Worm (Caenorhabditis elegans) whole organism, L4 larva: ENCODE results near the gene nep-3.

ENCODE experiments used
- F37D6.2 ChIP-seq: sonication (generic microtip); optimal IDR thresholded peaks from 2 replicates; lab custom pipeline; 2016; ENCODE audit warnings: mild to moderate bottlenecking, missing genetic modification characterization, missing compliant biosample characterization
- T20F7.1 ChIP-seq: fragments of 200-800 bp; sonication (Bioruptor generic); optimal IDR thresholded peaks from 2 replicates; lab custom pipeline; 2018; ENCODE audit warnings: mild to moderate bottlenecking, missing genetic modification characterization, missing compliant biosample characterization
- Y5F2A.4 ChIP-seq: fragments of 200-800 bp; sonication (Bioruptor generic); optimal IDR thresholded peaks from 2 replicates; lab custom pipeline; 2018; ENCODE audit warnings: mild to moderate bottlenecking, missing genetic modification characterization, missing compliant biosample characterization
- Y75B8A.6 ChIP-seq: fragments of 200-800 bp; sonication (Bioruptor generic); IDR thresholded peaks from 2 replicates; pipeline ENCODE4 v1.3.6; 2022; ENCODE audit warnings: missing genetic modification reagents, missing genetic modification characterization, missing compliant biosample characterization
- aha-1 ChIP-seq: fragments of 150-350 bp; peaks from one replicate; lab custom pipeline; 2014; ENCODE audit warnings: missing biosample characterization, missing genetic modification characterization
- aly-2 ChIP-seq: sonication (generic microtip); optimal IDR thresholded peaks from 2 replicates; lab custom pipeline; 2018; ENCODE audit warnings: missing biosample characterization, missing genetic modification characterization
- ama-1 ChIP-seq: fragments of 150-350 bp; optimal IDR thresholded peaks from 2 replicates; lab custom pipeline; 2014; ENCODE audit warnings: inconsistent platforms, mixed read lengths
- arid-1 ChIP-seq: fragments of 200-800 bp; sonication (Bioruptor generic); conservative IDR thresholded peaks from 2 replicates; pipeline ENCODE4 v1.3.6; 2022; ENCODE audit warnings: missing genetic modification reagents, missing genetic modification characterization, missing compliant biosample characterization
- ceh-20 ChIP-seq: fragments of 200-800 bp; sonication (Bioruptor generic); IDR thresholded peaks from 2 replicates; pipeline ENCODE4 v1.3.6; 2022; ENCODE audit warnings: missing genetic modification reagents, missing genetic modification characterization, missing compliant biosample characterization
- ceh-28 ChIP-seq: fragments of 150-350 bp; optimal IDR thresholded peaks from 2 replicates; lab custom pipeline; 2014; ENCODE audit warnings: missing biosample characterization, missing genetic modification reagents, missing genetic modification characterization
- ceh-62 ChIP-seq: sonication (generic microtip); optimal IDR thresholded peaks from 2 replicates; lab custom pipeline; 2017; ENCODE audit warnings: missing biosample characterization, missing genetic modification characterization
- ctbp-1 ChIP-seq: fragments of 200-800 bp; sonication (Bioruptor generic); IDR thresholded peaks from 2 replicates; pipeline ENCODE4 v1.3.6; 2022; ENCODE audit warnings: missing genetic modification reagents, missing genetic modification characterization, missing compliant biosample characterization
- daf-8 ChIP-seq: fragments of 200-800 bp; sonication (Bioruptor generic); IDR thresholded peaks from 2 replicates; pipeline ENCODE4 v1.3.6; 2022; ENCODE audit warnings: missing genetic modification characterization, missing compliant biosample characterization
- dmd-8 ChIP-seq: fragments of 200-800 bp; sonication (Bioruptor generic); IDR thresholded peaks from 2 replicates; pipeline ENCODE4 v1.3.6; 2022; ENCODE audit warnings: missing genetic modification characterization, missing compliant biosample characterization
- dpl-1 ChIP-seq: fragments of 150-350 bp; optimal IDR thresholded peaks from 2 replicates; lab custom pipeline; 2014; ENCODE audit warnings: missing biosample characterization, missing genetic modification reagents, missing genetic modification characterization
- gei-8 ChIP-seq: fragments of 200-800 bp; sonication (Bioruptor generic); optimal IDR thresholded peaks from 2 replicates; lab custom pipeline; 2018; ENCODE audit warnings: mild to moderate bottlenecking, missing genetic modification characterization, missing compliant biosample characterization
- hif-1 ChIP-seq, 2 experiments: sonication (generic microtip); optimal IDR thresholded peaks; 2 replicates each; lab custom pipeline; 2016 to 2017; ENCODE audit warnings: missing compliant biosample characterization in 2 of 2, missing genetic modification characterization in 2 of 2, missing genetic modification reagents in 2 of 2, missing genotype in 2 of 2, mild to moderate bottlenecking in 1 of 2
- hlh-30 ChIP-seq: sonication (generic microtip); optimal IDR thresholded peaks from 2 replicates; lab custom pipeline; 2017; ENCODE audit warnings: antibody characterized with exemption, mild to moderate bottlenecking, missing genetic modification characterization, missing compliant biosample characterization; ENCODE audit not compliant: insufficient read depth
- lin-13 ChIP-seq: fragments of 150-350 bp; optimal IDR thresholded peaks from 2 replicates; lab custom pipeline; 2014; ENCODE audit warnings: missing biosample characterization, missing genetic modification reagents, missing genetic modification characterization
- lin-29 ChIP-seq: fragments of 200-800 bp; sonication (Bioruptor generic); IDR thresholded peaks from 2 replicates; pipeline ENCODE4 v1.3.6; 2022; ENCODE audit warnings: missing genetic modification reagents, missing genetic modification characterization, missing compliant biosample characterization
- mes-2 ChIP-seq: sonication (generic microtip); optimal IDR thresholded peaks from 2 replicates; lab custom pipeline; 2016; ENCODE audit warnings: missing genotype, mild to moderate bottlenecking, missing genetic modification characterization, missing compliant biosample characterization; ENCODE audit not compliant: poor library complexity, severe bottlenecking
- mxl-2 ChIP-seq: fragments of 200-800 bp; sonication (Bioruptor generic); conservative IDR thresholded peaks from 2 replicates; pipeline ENCODE4 v1.3.6; 2022; ENCODE audit warnings: missing genetic modification reagents, missing genetic modification characterization, missing compliant biosample characterization
- nhr-102 ChIP-seq: sonication (generic microtip); optimal IDR thresholded peaks from 2 replicates; lab custom pipeline; 2016; ENCODE audit warnings: mild to moderate bottlenecking, missing genetic modification characterization, moderate library complexity, missing compliant biosample characterization
- nhr-28 ChIP-seq: fragments of 150-350 bp; optimal IDR thresholded peaks from 2 replicates; lab custom pipeline; 2014; ENCODE audit warnings: missing biosample characterization, missing genetic modification characterization
- nhr-41 ChIP-seq: fragments of 200-800 bp; sonication (Bioruptor generic); IDR thresholded peaks from 2 replicates; pipeline ENCODE4 v1.3.6; 2022; ENCODE audit warnings: missing genetic modification reagents, missing genetic modification characterization, missing compliant biosample characterization
- nhr-6 ChIP-seq: fragments of 150-350 bp; optimal IDR thresholded peaks from 2 replicates; lab custom pipeline; 2014; ENCODE audit warnings: missing biosample characterization, missing genetic modification characterization
- nhr-77 ChIP-seq: fragments of 150-350 bp; optimal IDR thresholded peaks from 2 replicates; lab custom pipeline; 2014; ENCODE audit warnings: missing biosample characterization, missing genetic modification characterization
- pha-4 ChIP-seq, 2 experiments: fragments of 150-350 bp in 1 of 2; fragments of 200-800 bp in 1 of 2; sonication (Bioruptor generic) in 1 of 2; IDR thresholded peaks in 1 of 2; optimal IDR thresholded peaks in 1 of 2; 2 replicates each; pipeline versions ENCODE4 v1.3.6 to Lab custom; 2014 to 2022; ENCODE audit warnings: missing genetic modification characterization in 2 of 2, missing genetic modification reagents in 2 of 2, missing biosample characterization in 1 of 2, missing compliant biosample characterization in 1 of 2
- sdz-12 ChIP-seq: fragments of 200-800 bp; sonication (Bioruptor generic); optimal IDR thresholded peaks from 2 replicates; lab custom pipeline; 2018; ENCODE audit warnings: mild to moderate bottlenecking, missing genetic modification characterization, missing compliant biosample characterization
- set-16 ChIP-seq: fragments of 200-800 bp; sonication (Bioruptor generic); IDR thresholded peaks from 2 replicates; pipeline ENCODE4 v1.3.6; 2022; ENCODE audit warnings: missing genetic modification reagents, missing genetic modification characterization, missing compliant biosample characterization
- snpc-1.2 ChIP-seq: fragments of 200-800 bp; sonication (Bioruptor generic); IDR thresholded peaks from 2 replicates; pipeline ENCODE4 v1.3.6; 2022; ENCODE audit warnings: missing genetic modification reagents, missing genetic modification characterization, missing compliant biosample characterization
- spr-3 ChIP-seq: fragments of 200-800 bp; sonication (Bioruptor generic); optimal IDR thresholded peaks from 2 replicates; lab custom pipeline; 2018; ENCODE audit warnings: mild to moderate bottlenecking, missing genetic modification characterization, missing compliant biosample characterization
- tra-1 ChIP-seq: fragments of 200-800 bp; sonication (Bioruptor generic); IDR thresholded peaks from 2 replicates; pipeline ENCODE4 v1.3.6; 2022; ENCODE audit warnings: missing genetic modification reagents, missing genetic modification characterization, missing compliant biosample characterization
- unc-62 ChIP-seq, 3 experiments: fragments of 150-350 bp in 1 of 3; sonication (generic microtip); optimal IDR thresholded peaks in 2 of 3; peaks in 1 of 3; 1 replicate in 1 of 3; 2 replicates in 2 of 3; lab custom pipeline; 2014 to 2017; ENCODE audit warnings: missing biosample characterization in 3 of 3, missing genetic modification characterization in 3 of 3, missing genetic modification reagents in 3 of 3, missing genotype in 1 of 3
- zfp-2 ChIP-seq: sonication (generic microtip); optimal IDR thresholded peaks from 2 replicates; lab custom pipeline; 2016; ENCODE audit warnings: mild to moderate bottlenecking, missing genetic modification characterization, missing compliant biosample characterization

nep-3 gene

DNA sequence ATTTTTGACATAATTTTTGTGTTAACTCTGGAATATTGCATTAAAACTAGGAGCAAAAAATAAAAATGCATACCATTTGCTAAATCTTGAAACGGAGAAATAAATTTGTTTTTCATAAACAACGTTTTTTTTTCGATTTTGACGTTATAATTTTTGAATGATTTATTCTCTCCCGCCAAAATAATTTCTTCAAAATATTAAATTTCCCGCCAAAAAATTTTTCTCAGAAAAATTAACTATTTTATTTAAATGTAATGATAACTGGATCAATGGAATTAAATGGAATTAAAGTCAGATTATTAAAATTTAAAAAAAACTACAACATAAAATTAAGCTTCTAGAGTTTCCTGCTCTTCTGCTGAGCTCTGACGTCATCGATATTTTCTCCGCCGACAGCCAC, at the start of gene nep-3:
Gene nep-3, minus strand, starts transcription at position 101 of the 400 bp plus-strand sequence.
- TF ChIP-seq dpl-1: no peak
- no peak for TF ChIP-seq Y75B8A.6
- TF ChIP-seq zfp-2 (tag; lab: Kevin White, UChicago): no peak
- TF ChIP-seq mxl-2 (GFP tag; lab: Robert Waterston, UW): no peak
- TF ChIP-seq nhr-41 (GFP tag; lab: Robert Waterston, UW): no peak
- TF ChIP-seq ceh-20 (GFP tag; lab: Robert Waterston, UW): no peak
- TF ChIP-seq ceh-62 (tag; lab: Kevin White, UChicago): no peak
- no peak for TF ChIP-seq daf-8
- TF ChIP-seq mes-2: no peak
- no peak for TF ChIP-seq tra-1 (GFP tag; lab: Robert Waterston, UW)
- TF ChIP-seq, all 104 proteins: peak for 0

- TF ChIP-seq ceh-28 (tag; lab: Kevin White, UChicago): peak; percentile 80
- no peak for TF ChIP-seq pha-4 (GFP tag; IDR thresholded peaks at IDR 0.05; lab: Robert Waterston, UW)
- TF ChIP-seq pha-4 (tag; optimal IDR thresholded peaks at IDR 0.05; lab: Kevin White, UChicago): no peak
Measured at ce11 chrII:3922696-3923095, 45.7 kb upstream of the nep-3 start.

DNA sequence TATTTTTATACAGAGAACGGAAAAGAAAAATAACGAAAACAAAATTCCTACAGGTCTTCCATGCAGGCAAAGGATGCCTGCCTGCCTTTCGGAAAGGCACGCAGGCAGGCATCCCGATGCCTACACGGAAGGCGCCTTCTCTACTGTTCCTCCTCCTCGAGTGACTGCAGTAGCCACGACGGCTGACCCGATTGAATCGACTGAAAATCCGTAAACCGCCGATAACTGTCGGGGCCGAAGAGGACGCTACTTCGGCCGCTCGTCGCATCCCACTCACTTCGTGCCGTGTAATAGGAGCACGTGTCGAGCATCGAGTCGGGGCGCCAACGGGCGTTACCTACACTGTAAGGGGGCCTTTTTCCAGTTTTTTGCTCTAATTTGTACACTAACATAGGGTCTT, 43.6 kb upstream of the nep-3 start:
- TF ChIP-seq snpc-1.2 (GFP tag; lab: Robert Waterston, UW) (no peak), set-16 (GFP tag; lab: Robert Waterston, UW) (peak; percentile 61; the same call in 1 of the 2 replicates), dpl-1 (no peak)

DNA sequence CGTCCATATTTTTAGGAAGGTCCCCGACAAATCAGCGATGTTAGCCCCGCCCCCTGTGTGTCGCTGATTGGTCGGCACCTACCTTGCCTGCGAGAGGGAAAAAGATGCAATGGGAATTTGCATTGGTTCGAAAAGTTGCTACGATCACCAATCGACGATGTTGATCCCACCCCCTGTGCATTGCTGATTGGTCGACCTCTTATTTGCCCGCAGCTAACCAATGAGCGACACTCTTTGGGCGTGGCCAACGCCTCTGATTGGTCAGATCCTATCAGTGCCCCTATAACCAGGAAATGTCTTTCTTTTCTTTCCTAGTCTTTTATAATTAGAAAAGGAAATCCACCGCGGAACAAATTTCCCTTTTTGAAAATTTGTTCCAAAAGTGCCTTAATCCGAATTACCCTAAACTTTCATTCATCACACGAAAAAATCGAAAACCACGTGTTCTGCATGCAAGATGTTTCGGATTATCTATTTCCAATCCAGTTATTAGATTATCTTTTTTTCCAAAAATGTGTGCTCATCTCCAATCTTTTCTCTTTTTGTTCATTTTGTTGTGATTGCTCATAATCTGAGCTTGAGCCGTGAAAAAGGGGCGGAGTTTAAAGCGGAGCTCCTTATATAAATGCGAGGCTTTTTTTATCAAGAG, 41.1 kb upstream of the nep-3 start:
- TF ChIP-seq unc-62 (GFP tag; optimal IDR thresholded peaks at IDR 0.05 in 1 of 2; lab: Kevin White, UChicago) (peak in 1 of 2 experiments; percentile 6), unc-62 (tag; optimal IDR thresholded peaks at IDR 0.05; lab: Kevin White, UChicago) (no peak), pha-4 (GFP tag; IDR thresholded peaks at IDR 0.05; lab: Robert Waterston, UW) (no peak), pha-4 (tag; optimal IDR thresholded peaks at IDR 0.05; lab: Kevin White, UChicago) (no peak), aha-1 (tag; lab: Kevin White, UChicago) (peak; percentile 66), T20F7.1 (GFP tag; lab: Kevin White, UChicago) (no peak), tra-1 (GFP tag; lab: Robert Waterston, UW) (0 out of 2 replicates have a peak, but pooled peaks have one; percentile 7)

DNA sequence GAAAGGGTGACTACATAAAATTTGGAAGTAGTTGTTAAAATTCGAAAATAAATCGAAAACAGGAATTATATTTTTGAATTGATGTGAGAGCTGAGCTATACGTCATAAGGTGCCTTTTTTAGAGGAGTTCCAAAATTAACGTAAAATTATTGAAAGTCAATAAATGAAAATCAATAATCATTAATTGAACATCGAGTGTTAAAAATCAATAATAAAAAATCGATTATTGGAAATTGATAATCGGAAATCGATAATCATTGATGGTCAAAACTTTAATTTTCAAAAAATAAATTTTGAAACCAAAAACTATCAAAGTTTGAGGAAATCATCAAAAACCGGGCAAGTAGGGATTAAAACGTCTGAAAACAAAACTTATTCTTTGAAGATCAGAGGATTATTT, 36.6 kb upstream of the nep-3 start:
- TF ChIP-seq dmd-8 (no peak), ceh-28 (tag; lab: Kevin White, UChicago) (peak; percentile 79), snpc-1.2 (GFP tag; lab: Robert Waterston, UW) (no peak), sdz-12 (no peak)

- no peak for TF ChIP-seq F37D6.2 (tag; lab: Kevin White, UChicago)
- TF ChIP-seq gei-8 (GFP tag; lab: Kevin White, UChicago): no peak
- no peak for TF ChIP-seq lin-29 (GFP tag; lab: Robert Waterston, UW)
- TF ChIP-seq hif-1 (tag; optimal IDR thresholded peaks at IDR 0.05; lab: Kevin White, UChicago): no peak
- no peak for TF ChIP-seq lin-13 (GFP tag; lab: Kevin White, UChicago)
- TF ChIP-seq nhr-102 (tag; lab: Kevin White, UChicago): no peak
- TF ChIP-seq hlh-30 (tag; lab: Kevin White, UChicago): no peak
- no peak for TF ChIP-seq ctbp-1 (GFP tag; lab: Robert Waterston, UW)
- TF ChIP-seq ama-1 (lab: Kevin White, UChicago): no peak
- TF ChIP-seq mxl-2 (GFP tag; lab: Robert Waterston, UW): no peak
- TF ChIP-seq nhr-77 (tag; lab: Kevin White, UChicago): no peak
- TF ChIP-seq Y5F2A.4 (GFP tag; lab: Kevin White, UChicago): no peak
- TF ChIP-seq arid-1 (GFP tag; lab: Robert Waterston, UW): no peak
- no peak for TF ChIP-seq aly-2
- no peak for TF ChIP-seq nhr-6 (tag; lab: Kevin White, UChicago)
- no peak for TF ChIP-seq spr-3 (GFP tag; lab: Kevin White, UChicago)
- TF ChIP-seq nhr-28 (tag; lab: Kevin White, UChicago): no peak
Measured at ce11 chrII:3911716-3912115, 34.7 kb upstream of the nep-3 start, which contains the start of gene F53C3.1. F53C3.1 (plus strand) TSS chrII:3912016.
